Fruit fly (Drosophila melanogaster) whole organism, pupa: ENCODE measurements around the gene CG17544.

Experiments used
- CG10348 ChIP-seq: fragments of 200-800 bp; sonication (Bioruptor generic); IDR thresholded peaks from 2 replicates; pipeline ENCODE4 v1.3.6; 2022; ENCODE audit warnings: missing biosample characterization, missing genetic modification characterization
- CG12605 ChIP-seq: fragments of 200-800 bp; sonication (Bioruptor generic); IDR thresholded peaks from 2 replicates; pipeline ENCODE4 v1.3.6; 2022; ENCODE audit warnings: missing biosample characterization, missing genetic modification characterization
- CG13204 ChIP-seq: fragments of 200-800 bp; sonication (Bioruptor generic); optimal IDR thresholded peaks from 2 replicates; lab custom pipeline; 2018; ENCODE audit warnings: missing biosample characterization, mild to moderate bottlenecking, missing genetic modification characterization, moderate library complexity
- CG14655 ChIP-seq: fragments of 200-800 bp; sonication (Bioruptor generic); optimal IDR thresholded peaks from 3 replicates; lab custom pipeline; 2017; ENCODE audit warnings: mild to moderate bottlenecking, missing biosample characterization, missing genetic modification reagents, missing genetic modification characterization
- CG15710 ChIP-seq: fragments of 200-800 bp; sonication (Bioruptor generic); optimal IDR thresholded peaks from 2 replicates; lab custom pipeline; 2018; ENCODE audit warnings: missing biosample characterization, mild to moderate bottlenecking, missing genetic modification characterization, moderate library complexity
- CG17806 ChIP-seq: fragments of 200-800 bp; sonication (Bioruptor generic); optimal IDR thresholded peaks from 2 replicates; lab custom pipeline; 2018; ENCODE audit warnings: missing biosample characterization, mild to moderate bottlenecking, missing genetic modification characterization, moderate library complexity
- CG32121 ChIP-seq: fragments of 200-800 bp; sonication (Bioruptor generic); IDR thresholded peaks from 2 replicates; pipeline ENCODE4 v1.3.6; 2022; ENCODE audit warnings: missing biosample characterization, missing genetic modification characterization
- CG34367 ChIP-seq: fragments of 200-800 bp; sonication (Bioruptor generic); optimal IDR thresholded peaks from 2 replicates; lab custom pipeline; 2018; ENCODE audit warnings: missing biosample characterization, mild to moderate bottlenecking, missing genetic modification characterization
- CG4496 ChIP-seq: fragments of 200-800 bp; sonication (Bioruptor generic); IDR thresholded peaks from 3 replicates; pipeline ENCODE4 v1.3.6; 2022; ENCODE audit warnings: missing biosample characterization, missing genetic modification characterization
- CG8159 ChIP-seq: fragments of 200-800 bp; sonication (Bioruptor generic); optimal IDR thresholded peaks from 3 replicates; lab custom pipeline; 2018; ENCODE audit warnings: missing biosample characterization, mild to moderate bottlenecking, missing genetic modification characterization, moderate library complexity
- CG8301 ChIP-seq: fragments of 200-800 bp; sonication (Bioruptor generic); optimal IDR thresholded peaks from 2 replicates; lab custom pipeline; 2018; ENCODE audit warnings: missing biosample characterization, mild to moderate bottlenecking, missing genetic modification characterization
- CG9948 ChIP-seq: fragments of 200-800 bp; sonication (Bioruptor generic); optimal IDR thresholded peaks from 2 replicates; lab custom pipeline; 2018; ENCODE audit warnings: missing biosample characterization, mild to moderate bottlenecking, missing genetic modification characterization, moderate library complexity
- D1 ChIP-seq: fragments of 200-800 bp; sonication (Bioruptor generic); optimal IDR thresholded peaks from 2 replicates; lab custom pipeline; 2018; ENCODE audit warnings: missing biosample characterization, mild to moderate bottlenecking, missing genetic modification characterization, moderate library complexity
- EcR ChIP-seq: fragments of 200-800 bp; sonication (Bioruptor generic); optimal IDR thresholded peaks from 3 replicates; lab custom pipeline; 2019; ENCODE audit warnings: missing biosample characterization, missing genetic modification characterization, mild to moderate bottlenecking, moderate library complexity, missing genetic modification reagents
- Ets98B ChIP-seq: fragments of 200-800 bp; sonication (Bioruptor generic); IDR thresholded peaks from 2 replicates; pipeline ENCODE4 v1.3.6; 2022; ENCODE audit warnings: missing biosample characterization, missing genetic modification characterization
- Pif1A ChIP-seq: fragments of 200-800 bp; sonication (Bioruptor generic); optimal IDR thresholded peaks from 3 replicates; lab custom pipeline; 2016; ENCODE audit warnings: missing biosample characterization, missing genetic modification characterization
- Pif1B ChIP-seq: fragments of 200-800 bp; sonication (Bioruptor generic); optimal IDR thresholded peaks from 3 replicates; lab custom pipeline; 2016; ENCODE audit warnings: missing biosample characterization, missing genetic modification characterization
- Snoo ChIP-seq: fragments of 200-800 bp; sonication (Bioruptor generic); optimal IDR thresholded peaks from 3 replicates; lab custom pipeline; 2017; ENCODE audit warnings: missing biosample characterization, mild to moderate bottlenecking, missing genetic modification characterization, inconsistent platforms
- fd96Ca ChIP-seq: fragments of 200-800 bp; sonication (Bioruptor generic); IDR thresholded peaks from 3 replicates; pipeline ENCODE4 v1.3.6; 2022; ENCODE audit warnings: missing biosample characterization, missing genetic modification characterization
- gl ChIP-seq: fragments of 200-800 bp; sonication (Bioruptor generic); optimal IDR thresholded peaks from 2 replicates; lab custom pipeline; 2018; ENCODE audit warnings: missing biosample characterization, mild to moderate bottlenecking, missing genetic modification characterization
- rn ChIP-seq: fragments of 200-800 bp; sonication (Bioruptor generic); IDR thresholded peaks from 2 replicates; pipeline ENCODE4 v1.3.6; 2022; ENCODE audit warnings: missing biosample characterization, missing genetic modification characterization

CG17544 gene

DNA sequence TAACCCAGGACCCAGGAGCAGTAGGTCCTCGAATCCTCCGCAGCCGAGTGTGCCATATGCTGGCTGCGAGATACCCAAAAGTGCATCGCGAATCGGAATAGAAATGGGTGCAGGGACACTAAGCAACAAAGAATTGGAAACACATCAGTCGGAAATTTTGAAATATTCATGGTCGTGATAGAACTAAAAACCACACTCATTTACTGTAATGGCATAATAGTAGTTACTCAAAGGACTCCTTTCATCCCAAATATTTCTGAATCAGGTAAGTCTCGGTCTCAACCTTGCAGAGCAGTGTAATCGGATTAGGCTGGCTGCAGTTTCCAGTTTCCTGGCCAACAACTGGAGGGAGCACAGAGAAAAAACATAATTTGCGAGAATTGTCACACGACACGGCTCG lies 22.1 kb downstream of the CG17544 start:
- peak; percentile 56 for TF ChIP-seq CG9948 (tag; lab: Kevin White, UChicago)
- peak; percentile 9 for TF ChIP-seq gl (tag; lab: Kevin White, UChicago)
- TF ChIP-seq CG10348, result no peak
- TF ChIP-seq CG13204, result no peak
- peak; percentile 51 for TF ChIP-seq Pif1B (GFP tag; lab: Kevin White, UChicago)
- TF ChIP-seq CG12605 (GFP tag; lab: Robert Waterston, UW), result peak; percentile 70
- no peak for TF ChIP-seq EcR (GFP tag; lab: Kevin White, UChicago)
- peak; percentile 48 for TF ChIP-seq CG32121 (GFP tag; lab: Robert Waterston, UW)
- TF ChIP-seq rn (GFP tag; lab: Robert Waterston, UW), result no peak
- TF ChIP-seq CG14655 (GFP tag; lab: Kevin White, UChicago), result peak; percentile 84
- peak; percentile 81 for TF ChIP-seq CG4496 (GFP tag; lab: Robert Waterston, UW)
- TF ChIP-seq CG8301, result peak; percentile 80
- TF ChIP-seq CG8159, result peak; percentile 70
- no peak for TF ChIP-seq D1
- peak; percentile 49 for TF ChIP-seq CG34367 (tag; lab: Kevin White, UChicago)
- peak; percentile 67 for TF ChIP-seq Pif1A
- peak; percentile 32 for TF ChIP-seq Snoo
- peak; percentile 82 for TF ChIP-seq Ets98B (GFP tag; lab: Robert Waterston, UW)
- peak; percentile 88 for TF ChIP-seq fd96Ca (GFP tag; lab: Robert Waterston, UW)
- TF ChIP-seq CG15710 (tag; lab: Kevin White, UChicago), result peak; percentile 52
- TF ChIP-seq CG17806 (tag; lab: Kevin White, UChicago), result peak; percentile 64

DNA sequence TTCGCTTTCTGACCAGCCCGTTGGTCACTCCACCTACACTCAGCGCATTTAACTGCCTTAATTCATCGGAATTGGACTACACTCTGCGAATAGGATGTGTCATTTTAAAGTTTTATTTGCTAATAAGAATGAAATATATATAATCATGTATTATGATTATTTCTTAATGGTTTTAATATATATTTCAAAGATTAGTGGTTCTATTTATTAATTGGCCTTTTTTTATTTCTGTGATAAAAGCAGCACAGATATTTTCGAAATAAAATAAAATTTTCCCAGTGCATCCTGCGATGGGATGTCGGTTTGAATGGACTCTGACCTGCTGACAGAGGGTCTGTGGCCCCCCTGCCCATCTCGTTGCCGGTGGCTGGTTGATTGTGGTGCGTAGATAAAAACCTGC lies 24.5 kb downstream of the CG17544 start:
- TF ChIP-seq CG8159 (peak; percentile 27), Pif1B (GFP tag; lab: Kevin White, UChicago) (no peak)

DNA sequence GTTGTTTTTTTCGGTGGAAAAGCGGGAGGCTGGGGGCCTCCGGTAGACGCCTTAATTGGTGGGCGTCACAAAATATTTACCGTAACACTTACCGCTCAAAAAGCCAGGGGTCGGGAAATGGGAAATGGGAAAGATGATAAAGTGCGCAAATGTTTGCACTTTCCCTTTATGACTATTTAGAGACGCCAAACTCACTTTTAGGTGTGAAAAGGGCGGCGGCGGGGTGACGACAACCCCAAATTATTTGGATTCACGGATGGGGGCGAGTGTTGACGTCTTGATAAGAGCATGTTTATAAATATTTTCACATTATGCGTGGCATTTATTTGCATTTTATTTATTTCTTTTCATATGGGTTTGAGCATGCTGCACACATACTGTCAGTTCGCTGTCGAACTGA lies 28.2 kb downstream of the CG17544 start, which contains the start of gene CG17349:
CG17349 (plus strand) TSS at position 400 of the 400 bp plus-strand sequence.
- TF ChIP-seq CG12605 (GFP tag; lab: Robert Waterston, UW) (no peak), CG17806 (tag; lab: Kevin White, UChicago) (no peak), CG9948 (tag; lab: Kevin White, UChicago) (no peak), CG14655 (GFP tag; lab: Kevin White, UChicago) (no peak), CG4496 (GFP tag; lab: Robert Waterston, UW) (no peak), rn (GFP tag; lab: Robert Waterston, UW) (no peak), CG8301 (no peak), CG13204 (no peak), CG15710 (tag; lab: Kevin White, UChicago) (no peak), Ets98B (GFP tag; lab: Robert Waterston, UW) (no peak), Snoo (no peak), CG8159 (no peak), gl (tag; lab: Kevin White, UChicago) (no peak), CG34367 (tag; lab: Kevin White, UChicago) (no peak), Pif1B (GFP tag; lab: Kevin White, UChicago) (no peak), fd96Ca (GFP tag; lab: Robert Waterston, UW) (no peak), EcR (GFP tag; lab: Kevin White, UChicago) (no peak), D1 (no peak), CG32121 (GFP tag; lab: Robert Waterston, UW) (no peak), Pif1A (no peak)

DNA sequence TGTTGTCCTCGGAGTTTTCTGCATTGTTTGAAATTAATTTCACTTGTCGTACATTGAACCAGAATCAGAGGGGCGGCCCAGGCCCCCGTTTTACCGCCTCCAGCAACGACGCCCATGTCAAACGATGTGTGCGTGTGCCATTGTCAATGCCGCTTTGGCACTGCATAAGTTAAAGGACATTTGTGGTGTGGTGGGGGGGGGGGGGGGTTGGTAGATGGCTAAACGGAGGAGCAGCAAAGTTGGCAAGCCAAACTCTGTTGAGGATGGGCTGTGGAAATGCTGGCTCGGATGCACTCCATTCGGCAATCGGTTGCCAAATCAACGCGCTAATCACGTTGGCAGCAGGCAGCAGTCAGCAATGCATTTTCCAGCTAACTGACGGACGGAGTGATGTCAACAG lies 31.6 kb downstream of the CG17544 start:
- no peak for TF ChIP-seq CG9948 (tag; lab: Kevin White, UChicago)
- no peak for TF ChIP-seq CG17806 (tag; lab: Kevin White, UChicago)
- TF ChIP-seq Ets98B (GFP tag; lab: Robert Waterston, UW), result no peak
- TF ChIP-seq CG12605 (GFP tag; lab: Robert Waterston, UW), result no peak
- TF ChIP-seq CG34367 (tag; lab: Kevin White, UChicago), result no peak
- TF ChIP-seq CG15710 (tag; lab: Kevin White, UChicago), result no peak
- TF ChIP-seq CG4496 (GFP tag; lab: Robert Waterston, UW), result no peak
- TF ChIP-seq CG8159, result no peak
- TF ChIP-seq gl (tag; lab: Kevin White, UChicago), result no peak

DNA sequence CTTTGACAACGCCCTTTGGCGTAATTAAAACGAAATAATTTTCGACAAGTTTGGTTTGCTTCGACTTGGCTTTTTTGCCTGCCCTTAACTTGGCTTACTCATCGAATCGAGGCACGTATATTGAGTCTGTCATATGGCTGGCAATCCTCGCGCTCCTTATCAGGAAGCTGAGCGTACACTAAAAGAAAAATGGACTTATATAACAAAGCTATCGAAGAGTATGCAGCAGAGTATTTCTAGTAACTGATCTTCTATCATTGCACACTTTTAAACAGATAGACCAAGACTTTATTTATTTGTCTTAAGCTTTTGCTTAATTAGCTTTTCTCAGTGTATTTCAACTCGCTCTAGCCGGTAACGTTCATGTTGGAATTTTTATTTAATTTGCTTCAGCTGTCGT lies 32.0 kb downstream of the CG17544 start:
- TF ChIP-seq CG15710 (tag; lab: Kevin White, UChicago), result peak; percentile 34
- TF ChIP-seq Snoo, result no peak

DNA sequence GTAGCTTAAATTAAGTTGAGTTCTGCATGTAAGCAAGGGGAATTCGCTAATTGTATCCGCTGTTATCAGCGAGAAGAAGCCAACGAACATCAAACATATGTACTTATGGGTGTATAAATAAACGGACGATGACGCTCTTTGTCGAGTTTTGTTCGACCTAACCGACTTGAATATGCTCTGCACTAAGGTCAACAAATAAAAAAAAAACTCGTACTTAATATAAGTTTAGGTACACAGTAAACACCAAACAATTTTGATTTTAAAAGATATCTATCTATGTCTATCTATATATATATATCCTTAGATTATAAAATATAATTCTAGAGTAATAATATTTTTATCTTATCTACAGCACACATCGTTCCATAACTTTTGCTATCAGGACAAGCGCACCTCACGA lies 33.7 kb downstream of the CG17544 start:
- peak; percentile 45 for TF ChIP-seq CG9948 (tag; lab: Kevin White, UChicago)
- TF ChIP-seq fd96Ca (GFP tag; lab: Robert Waterston, UW), result 0 out of 3 replicates have a peak, but pooled peaks have one; percentile 47
- TF ChIP-seq D1, result no peak
- TF ChIP-seq CG8159, result peak; percentile 73
- peak; percentile 37; the same call in 2 of the 3 replicates for TF ChIP-seq CG4496 (GFP tag; lab: Robert Waterston, UW)
- TF ChIP-seq EcR (GFP tag; lab: Kevin White, UChicago), result peak; percentile 45
- TF ChIP-seq Pif1B (GFP tag; lab: Kevin White, UChicago), result peak; percentile 40
- TF ChIP-seq CG10348, result no peak
- TF ChIP-seq Pif1A, result peak; percentile 32
- peak; percentile 56 for TF ChIP-seq CG17806 (tag; lab: Kevin White, UChicago)
- no peak for TF ChIP-seq CG13204
- peak; percentile 59 for TF ChIP-seq CG34367 (tag; lab: Kevin White, UChicago)
- TF ChIP-seq Ets98B (GFP tag; lab: Robert Waterston, UW), result peak; percentile 43
- TF ChIP-seq rn (GFP tag; lab: Robert Waterston, UW), result no peak
- TF ChIP-seq CG8301, result peak; percentile 62
- peak; percentile 66 for TF ChIP-seq CG15710 (tag; lab: Kevin White, UChicago)
- TF ChIP-seq CG12605 (GFP tag; lab: Robert Waterston, UW), result 0 out of 2 replicates have a peak, but pooled peaks have one; percentile 30
- TF ChIP-seq CG32121 (GFP tag; lab: Robert Waterston, UW), result peak; percentile 24; the same call in 1 of the 2 replicates
- no peak for TF ChIP-seq gl (tag; lab: Kevin White, UChicago)
- peak; percentile 65 for TF ChIP-seq Snoo
- peak; percentile 69 for TF ChIP-seq CG14655 (GFP tag; lab: Kevin White, UChicago)
